Worm (Caenorhabditis elegans): Measurements from ENCODE around the gene irg-6.

Gene irg-6

ce11 chrIV:12914532-12915019 is at the start of gene irg-6:
Gene irg-6, minus strand, starts transcription at chrIV:12914969.
- peak in 1 of 2 experiments; percentile 97 for TF ChIP-seq unc-62 (GFP tag; optimal IDR thresholded peaks at IDR 0.05 in 1 of 2)
- no peak for TF ChIP-seq unc-62 (tag; optimal IDR thresholded peaks at IDR 0.05)
- no peak for TF ChIP-seq saeg-2 (GFP tag; IDR thresholded peaks at IDR 0.05)
- TF ChIP-seq ceh-82 (tag; optimal IDR thresholded peaks at IDR 0.05): no peak

- TF ChIP-seq nhr-28 (tag; optimal IDR thresholded peaks at IDR 0.05) (peak; percentile 62), pqm-1 (tag; optimal IDR thresholded peaks at IDR 0.05) (peak; percentile 84), duxl-1 (tag; optimal IDR thresholded peaks at IDR 0.05; ENCODE audit: poor library complexity) (no peak), nhr-6 (tag; optimal IDR thresholded peaks at IDR 0.05) (peak; percentile 82), ceh-44 (GFP tag; IDR thresholded peaks at IDR 0.05) (no peak), mdt-29 (GFP tag; IDR thresholded peaks at IDR 0.05) (no peak), Y105C5A.15 (GFP tag; IDR thresholded peaks at IDR 0.05) (no peak), daf-16 (GFP tag; optimal IDR thresholded peaks at IDR 0.05) (no peak), daf-16 (tag; optimal IDR thresholded peaks at IDR 0.05) (peak; percentile 94), dmd-6 (GFP tag; IDR thresholded peaks at IDR 0.05) (0 out of 2 replicates have a peak, but pooled peaks have one; percentile 20)
Measured at ce11 chrIV:12962564-12962963, 47.8 kb upstream of the irg-6 start, which contains the start of gene F55G11.8. Gene F55G11.8, plus strand, starts transcription at chrIV:12962808.

ce11 chrIV:12960136-12960535 is 45.4 kb upstream of the irg-6 start, which contains the start of gene F55G11.7:
Gene F55G11.7, plus strand, starts transcription at chrIV:12960436.
- TF ChIP-seq ceh-32 (tag; optimal IDR thresholded peaks at IDR 0.05; ENCODE audit: poor library complexity) (no peak), unc-62 (GFP tag; optimal IDR thresholded peaks at IDR 0.05 in 1 of 2) (peak in 1 of 2 experiments; percentile 39), unc-62 (tag; optimal IDR thresholded peaks at IDR 0.05) (no peak), ZK546.5 (tag; optimal IDR thresholded peaks at IDR 0.05) (no peak), daf-19 (GFP tag; conservative IDR thresholded peaks at IDR 0.05) (no peak), set-16 (GFP tag; IDR thresholded peaks at IDR 0.05) (no peak)

ce11 chrIV:12957730-12958129 is 43.0 kb upstream of the irg-6 start, which contains the start of gene F55G11.6:
Gene F55G11.6, plus strand, starts transcription at chrIV:12958030.
- TF ChIP-seq pha-4 (GFP tag; IDR thresholded peaks at IDR 0.05) (no peak), pha-4 (tag; optimal IDR thresholded peaks at IDR 0.05) (no peak)

- TF ChIP-seq lin-13 (GFP tag; optimal IDR thresholded peaks at IDR 0.05) (no peak), pha-4 (GFP tag; IDR thresholded peaks at IDR 0.05) (no peak), pha-4 (tag; optimal IDR thresholded peaks at IDR 0.05) (no peak), mxl-2 (GFP tag; conservative IDR thresholded peaks at IDR 0.05) (no peak), ceh-44 (GFP tag; IDR thresholded peaks at IDR 0.05) (no peak), nhr-41 (GFP tag; IDR thresholded peaks at IDR 0.05) (no peak), fos-1 (tag; optimal IDR thresholded peaks at IDR 0.05) (no peak), unc-130 (GFP tag; optimal IDR thresholded peaks at IDR 0.05) (no peak), Y48G9A.11 (GFP tag; IDR thresholded peaks at IDR 0.05) (no peak), aly-2 (tag; optimal IDR thresholded peaks at IDR 0.05) (no peak), ZK546.5 (tag; optimal IDR thresholded peaks at IDR 0.05) (no peak), attf-4 (tag; optimal IDR thresholded peaks at IDR 0.05) (no peak), sdz-12 (GFP tag; optimal IDR thresholded peaks at IDR 0.05) (no peak), ceh-32 (tag; optimal IDR thresholded peaks at IDR 0.05; ENCODE audit: poor library complexity) (no peak), hif-1 (tag; optimal IDR thresholded peaks at IDR 0.05) (no peak), nhr-10 (tag; optimal IDR thresholded peaks at IDR 0.05) (no peak), daf-8 (GFP tag; IDR thresholded peaks at IDR 0.05) (no peak), T26A8.4 (GFP tag; IDR thresholded peaks at IDR 0.05) (no peak), pqm-1 (tag; optimal IDR thresholded peaks at IDR 0.05) (no peak)
Measured at ce11 chrIV:12948470-12948869, 33.7 kb upstream of the irg-6 start, which contains the start of gene F55G11.10. Gene F55G11.10, plus strand, starts transcription at chrIV:12948770.

All from whole organism, L4 larva.